Worm (Caenorhabditis elegans) whole organism, L4/young adult: ENCODE results near the gene pat-2.

Source experiments
- W03F9.2 ChIP-seq: fragments of 150-350 bp; optimal IDR thresholded peaks from 2 replicates; lab custom pipeline; 2014; ENCODE audit warnings: missing biosample characterization, missing genetic modification characterization
- dao-5 ChIP-seq: sonication (generic microtip); optimal IDR thresholded peaks from 2 replicates; lab custom pipeline; 2016; ENCODE audit warnings: missing genotype, missing genetic modification characterization, moderate library complexity, missing compliant biosample characterization
- him-1 ChIP-seq: sonication (generic microtip); optimal IDR thresholded peaks from 2 replicates; lab custom pipeline; 2016; ENCODE audit warnings: missing genotype, missing genetic modification reagents, missing genetic modification characterization, missing compliant biosample characterization

ce11 chrIII:8845114-8845513 lies 26.4 kb downstream of the pat-2 start, which contains the start of gene F44E2.6:
- TF ChIP-seq him-1 (no peak), W03F9.2 (tag; lab: Kevin White, UChicago) (no peak), dao-5 (tag; lab: Kevin White, UChicago) (no peak)
